Worm (Caenorhabditis elegans): ENCODE measurements around the gene eat-17.

eat-17 gene

DNA sequence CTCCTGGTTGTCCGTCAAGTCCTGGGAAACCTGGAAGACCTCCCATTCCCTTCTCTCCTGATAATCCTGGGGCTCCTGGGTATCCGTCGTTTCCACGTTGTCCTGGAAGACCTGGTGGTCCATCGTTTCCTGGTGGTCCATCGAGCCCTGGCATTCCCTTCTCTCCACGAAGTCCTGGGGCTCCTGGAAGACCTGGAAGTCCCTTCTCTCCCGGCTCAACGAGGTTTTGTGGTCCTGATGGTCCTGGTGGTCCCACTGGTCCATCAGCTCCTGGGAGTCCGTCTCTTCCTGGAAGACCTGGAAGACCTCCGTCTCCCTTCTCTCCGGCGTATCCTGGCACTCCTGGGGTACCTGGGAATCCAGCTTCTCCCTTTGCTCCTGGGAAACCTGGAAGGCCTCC is 34.7 kb downstream of the eat-17 start:
- TF ChIP-seq mcd-1 (GFP tag; IDR thresholded peaks at IDR 0.05) (0 out of 2 replicates have a peak, but pooled peaks have one; percentile 19), egrh-3 (GFP tag; IDR thresholded peaks at IDR 0.05) (peak; percentile 70; the same call in 1 of the 2 replicates), zfh-2 (GFP tag; conservative IDR thresholded peaks at IDR 0.05) (peak; percentile 67), ztf-3 (GFP tag; optimal IDR thresholded peaks at IDR 0.05) (no peak)

DNA sequence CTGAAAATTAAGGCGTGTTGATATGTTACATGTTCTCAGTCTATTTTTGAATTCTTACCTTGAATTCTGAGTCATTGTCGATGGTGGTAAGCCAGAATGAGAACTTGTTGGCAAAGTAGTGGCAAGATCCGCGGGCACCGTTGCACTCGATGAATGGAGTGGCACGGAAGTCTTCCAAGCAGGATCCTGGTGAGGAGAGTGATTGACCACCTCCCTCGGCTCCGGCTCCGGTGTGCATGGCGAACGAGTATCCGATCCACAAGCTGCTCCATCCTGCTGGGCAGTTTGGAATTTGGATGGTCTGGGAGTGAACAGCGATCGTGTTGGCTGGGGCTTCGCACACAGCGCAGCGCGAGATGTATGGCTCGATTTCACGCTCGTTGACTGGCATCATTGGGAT is 35.5 kb downstream of the eat-17 start:
- peak; percentile 62; the same call in 1 of the 2 replicates for TF ChIP-seq zfh-2 (GFP tag; conservative IDR thresholded peaks at IDR 0.05)
- TF ChIP-seq cebp-2 (GFP tag; IDR thresholded peaks at IDR 0.05) = 0 out of 2 replicates have a peak, but pooled peaks have one; percentile 34
- no peak for TF ChIP-seq dpl-1 (GFP tag; optimal IDR thresholded peaks at IDR 0.05)

DNA sequence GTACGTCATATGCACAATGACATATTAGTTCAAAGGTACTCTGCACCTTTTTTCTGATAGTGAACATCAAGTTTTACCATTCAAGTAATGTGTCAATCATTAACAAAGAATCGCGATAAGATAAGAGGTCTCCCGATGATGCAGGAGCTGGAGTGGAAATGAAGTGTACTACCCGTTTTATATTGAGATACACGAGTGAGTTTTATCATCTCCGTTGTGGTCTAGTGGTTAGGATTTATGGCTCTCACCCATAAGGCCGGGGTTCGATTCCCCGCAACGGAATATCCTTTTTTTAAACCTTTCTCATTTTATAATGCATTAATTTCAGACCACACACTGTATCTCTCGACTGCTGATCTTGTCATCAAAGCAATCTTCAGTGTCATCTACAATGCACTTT is 38.7 kb downstream of the eat-17 start:
- TF ChIP-seq ztf-26 (tag; optimal IDR thresholded peaks at IDR 0.05) (peak; percentile 30), ztf-28 (GFP tag; IDR thresholded peaks at IDR 0.05) (no peak), ama-1 (optimal IDR thresholded peaks at IDR 0.05) (no peak), ama-1 (GFP tag; optimal IDR thresholded peaks at IDR 0.05) (peak in 1 of 2 experiments; percentile 73), hrde-1 (tag; optimal IDR thresholded peaks at IDR 0.05; ENCODE audit: borderline replicate concordance) (peak; percentile 42), tlf-1 (GFP tag; optimal IDR thresholded peaks at IDR 0.05) (peak; percentile 24), F22D6.2 (tag; optimal IDR thresholded peaks at IDR 0.05) (no peak), Y67H2A.10 (GFP tag; conservative IDR thresholded peaks at IDR 0.05) (no peak), ztf-6 (GFP tag; IDR thresholded peaks at IDR 0.05) (no peak), unc-62 (GFP tag; optimal IDR thresholded peaks at IDR 0.05) (peak; percentile 69), B0035.1 (tag; optimal IDR thresholded peaks at IDR 0.05) (peak; percentile 52), ztf-18 (tag; optimal IDR thresholded peaks at IDR 0.05) (peak; percentile 48), snpc-4 (GFP tag; optimal IDR thresholded peaks at IDR 0.05) (peak; percentile 80), snpc-4 (tag; optimal IDR thresholded peaks at IDR 0.05) (peak; percentile 32 to 82 (median 48)), him-1 (tag; optimal IDR thresholded peaks at IDR 0.05) (peak; percentile 68), attf-5 (GFP tag; optimal IDR thresholded peaks at IDR 0.05) (peak; percentile 57), pbrm-1 (GFP tag; IDR thresholded peaks at IDR 0.05) (peak; percentile 61; the same call in 1 of the 2 replicates), ets-4 (GFP tag; optimal IDR thresholded peaks at IDR 0.05) (peak; percentile 49), Y56A3A.18 (GFP tag; IDR thresholded peaks at IDR 0.05) (0 out of 2 replicates have a peak, but pooled peaks have one; percentile 51), ceh-58 (GFP tag; IDR thresholded peaks at IDR 0.05) (no peak), cebp-1 (GFP tag; IDR thresholded peaks at IDR 0.05) (peak; percentile 43; the same call in 1 of the 2 replicates), cebp-1 (tag; optimal IDR thresholded peaks at IDR 0.05) (peak; percentile 63), xnd-1 (tag; optimal IDR thresholded peaks at IDR 0.05) (no peak), snpc-1.1 (tag; optimal IDR thresholded peaks at IDR 0.05; ENCODE audit: insufficient read depth) (peak; percentile 62), gei-17 (GFP tag; optimal IDR thresholded peaks at IDR 0.05) (peak; percentile 57), hlh-26 (GFP tag; conservative IDR thresholded peaks at IDR 0.05) (no peak), hmg-20 (GFP tag; IDR thresholded peaks at IDR 0.05) (no peak), madf-6 (GFP tag; IDR thresholded peaks at IDR 0.05) (0 out of 2 replicates have a peak, but pooled peaks have one; percentile 33), Y53G8AR.9 (GFP tag; conservative IDR thresholded peaks at IDR 0.05) (peak; percentile 68; the same call in 1 of the 2 replicates), rec-8 (tag; optimal IDR thresholded peaks at IDR 0.05) (peak; percentile 34 to 62), hsf-1 (GFP tag; IDR thresholded peaks at IDR 0.05) (0 out of 2 replicates have a peak, but pooled peaks have one; percentile 9), ceh-40 (GFP tag; IDR thresholded peaks at IDR 0.05) (0 out of 2 replicates have a peak, but pooled peaks have one; percentile 13), sptf-2 (GFP tag; optimal IDR thresholded peaks at IDR 0.05) (no peak), rcor-1 (GFP tag; IDR thresholded peaks at IDR 0.05) (peak; percentile 53), ztf-22 (GFP tag; optimal IDR thresholded peaks at IDR 0.05) (peak; percentile 36), unc-130 (GFP tag; optimal IDR thresholded peaks at IDR 0.05) (peak; percentile 13), attf-6 (GFP tag; IDR thresholded peaks at IDR 0.05) (peak; percentile 64; the same call in 1 of the 2 replicates), D2030.7 (GFP tag; IDR thresholded peaks at IDR 0.05) (peak; percentile 58; the same call in 1 of the 2 replicates), lsy-27 (tag; optimal IDR thresholded peaks at IDR 0.05; ENCODE audit: borderline replicate concordance, insufficient read depth) (peak; percentile 20)
